Fruit fly (Drosophila melanogaster) whole organism, embryonic: ENCODE data around the gene CG12012.

Source experiments
- Ada2b ChIP-seq: fragments of 200-800 bp; sonication (Bioruptor generic); IDR thresholded peaks from 2 replicates; pipeline ENCODE4 v1.3.6; 2022; ENCODE audit warnings: missing biosample characterization, missing genetic modification characterization
- Asciz ChIP-seq: fragments of 200-800 bp; sonication (Bioruptor generic); optimal IDR thresholded peaks from 2 replicates; lab custom pipeline; 2017; ENCODE audit warnings: missing biosample characterization, mild to moderate bottlenecking, missing genetic modification characterization, missing genetic modification reagents
- C15 ChIP-seq: fragments of 200-800 bp; sonication (Bioruptor generic); IDR thresholded peaks from 3 replicates; pipeline ENCODE4 v1.3.6; 2022; ENCODE audit warnings: missing biosample characterization, missing genetic modification characterization
- CG14710 ChIP-seq: fragments of 200-800 bp; sonication (Bioruptor generic); optimal IDR thresholded peaks from 3 replicates; lab custom pipeline; 2019; ENCODE audit warnings: missing biosample characterization, mild to moderate bottlenecking, missing genetic modification characterization, moderate library complexity
- CG15514 ChIP-seq: fragments of 200-800 bp; sonication (Bioruptor generic); optimal IDR thresholded peaks from 3 replicates; lab custom pipeline; 2017; ENCODE audit warnings: missing biosample characterization, missing genetic modification characterization, mild to moderate bottlenecking, moderate library complexity, missing genetic modification reagents
- CG17186 ChIP-seq: fragments of 200-800 bp; sonication (Bioruptor generic); optimal IDR thresholded peaks from 3 replicates; lab custom pipeline; 2017; ENCODE audit warnings: missing biosample characterization, missing genetic modification reagents, missing genetic modification characterization
- CG17361 ChIP-seq: fragments of 200-800 bp; sonication (Bioruptor generic); IDR thresholded peaks from 3 replicates; pipeline ENCODE4 v1.3.6; 2022; ENCODE audit warnings: missing biosample characterization, missing genetic modification characterization
- CG17568 ChIP-seq: fragments of 200-800 bp; sonication (Bioruptor generic); optimal IDR thresholded peaks from 2 replicates; lab custom pipeline; 2018; ENCODE audit warnings: missing biosample characterization, mild to moderate bottlenecking, missing genetic modification characterization, moderate library complexity
- CG18262 ChIP-seq: fragments of 200-800 bp; optimal IDR thresholded peaks from 3 replicates; lab custom pipeline; 2019; ENCODE audit warnings: missing biosample characterization, mild to moderate bottlenecking, missing genetic modification characterization, moderate library complexity
- CG18619 ChIP-seq: fragments of 200-800 bp; sonication (Bioruptor generic); optimal IDR thresholded peaks from 3 replicates; lab custom pipeline; 2017; ENCODE audit warnings: missing biosample characterization, mild to moderate bottlenecking, missing genetic modification characterization
- CG32772 ChIP-seq: fragments of 200-800 bp; sonication (Bioruptor generic); IDR thresholded peaks from 2 replicates; pipeline ENCODE4 v1.3.6; 2022; ENCODE audit warnings: missing biosample characterization, missing genetic modification characterization
- CG33213 ChIP-seq: fragments of 200-800 bp; sonication (Bioruptor generic); optimal IDR thresholded peaks from 3 replicates; lab custom pipeline; 2016; ENCODE audit warnings: missing biosample characterization, missing genetic modification characterization
- CG34376 ChIP-seq: fragments of 200-800 bp; sonication (Bioruptor generic); optimal IDR thresholded peaks from 2 replicates; lab custom pipeline; 2018; ENCODE audit warnings: missing biosample characterization, mild to moderate bottlenecking, missing genetic modification characterization
- CG34422 ChIP-seq: fragments of 200-800 bp; sonication (Bioruptor generic); IDR thresholded peaks from 3 replicates; pipeline ENCODE4 v1.3.6; 2022; ENCODE audit warnings: missing biosample characterization, missing genetic modification characterization
- CG3726 ChIP-seq: fragments of 200-800 bp; sonication (Bioruptor generic); IDR thresholded peaks from 3 replicates; pipeline ENCODE4, ENCODE4 v1.3.6; 2022; ENCODE audit warnings: missing biosample characterization, missing genetic modification characterization
- CG4424 ChIP-seq: fragments of 200-800 bp; sonication (Bioruptor generic); optimal IDR thresholded peaks from 3 replicates; lab custom pipeline; 2016; ENCODE audit warnings: missing biosample characterization, missing genetic modification characterization
- CG6765 ChIP-seq: fragments of 200-800 bp; sonication (Bioruptor generic); optimal IDR thresholded peaks from 3 replicates; lab custom pipeline; 2017; ENCODE audit warnings: missing biosample characterization, mild to moderate bottlenecking, missing genetic modification characterization
- CG6791 ChIP-seq: fragments of 200-800 bp; sonication (Bioruptor generic); IDR thresholded peaks from 3 replicates; pipeline ENCODE4 v1.3.6; 2022; ENCODE audit warnings: missing biosample characterization, missing genetic modification characterization; ENCODE audit not compliant: partially characterized antibody
- CG7271 ChIP-seq: fragments of 200-800 bp; sonication (Bioruptor generic); optimal IDR thresholded peaks from 2 replicates; lab custom pipeline; 2018; ENCODE audit warnings: missing biosample characterization, mild to moderate bottlenecking, missing genetic modification characterization, moderate library complexity
- CG8478 ChIP-seq: fragments of >200 bp; optimal IDR thresholded peaks from 2 replicates; lab custom pipeline; 2018
- CrebB ChIP-seq: fragments of 200-800 bp; sonication (Bioruptor generic); optimal IDR thresholded peaks from 3 replicates; lab custom pipeline; 2018; ENCODE audit warnings: missing biosample characterization, mild to moderate bottlenecking, missing genetic modification characterization
- Fer3 ChIP-seq: fragments of 200-800 bp; sonication (Bioruptor generic); optimal IDR thresholded peaks from 2 replicates; lab custom pipeline; 2018; ENCODE audit warnings: missing biosample characterization, mild to moderate bottlenecking, missing genetic modification characterization, moderate library complexity
- GATAe ChIP-seq: fragments of 200-800 bp; sonication (Bioruptor generic); conservative IDR thresholded peaks from 2 replicates; pipeline ENCODE4 v1.3.6; 2022; ENCODE audit warnings: missing biosample characterization, missing genetic modification characterization
- Hr39 ChIP-seq: fragments of >200 bp; optimal IDR thresholded peaks from 2 replicates; lab custom pipeline; 2017
- Neu2 ChIP-seq: fragments of 200-800 bp; sonication (Bioruptor generic); optimal IDR thresholded peaks from 3 replicates; lab custom pipeline; 2016; ENCODE audit warnings: missing biosample characterization, missing genetic modification characterization, borderline replicate concordance
- Six4 ChIP-seq: fragments of 200-800 bp; sonication (Bioruptor generic); optimal IDR thresholded peaks from 2 replicates; lab custom pipeline; 2016; ENCODE audit warnings: missing biosample characterization, missing genetic modification characterization
- Xrp1 ChIP-seq: fragments of 200-800 bp; sonication (Bioruptor generic); IDR thresholded peaks from 2 replicates; pipeline ENCODE4 v1.3.6; 2022; ENCODE audit warnings: missing biosample characterization, missing genetic modification characterization
- al ChIP-seq: fragments of 200-800 bp; sonication (Bioruptor generic); IDR thresholded peaks from 2 replicates; pipeline ENCODE4 v1.3.6; 2022; ENCODE audit warnings: missing biosample characterization, missing genetic modification characterization
- cad ChIP-seq: fragments of >200 bp; optimal IDR thresholded peaks from 2 replicates; lab custom pipeline; 2017; ENCODE audit warnings: missing biosample characterization, missing genetic modification characterization
- caup ChIP-seq: fragments of 200-800 bp; sonication (Bioruptor generic); optimal IDR thresholded peaks from 3 replicates; lab custom pipeline; 2017; ENCODE audit warnings: missing biosample characterization, mild to moderate bottlenecking, missing genetic modification characterization, moderate library complexity; ENCODE audit not compliant: severe bottlenecking
- cg ChIP-seq: fragments of 200-800 bp; sonication (Bioruptor generic); optimal IDR thresholded peaks from 3 replicates; lab custom pipeline; 2019; ENCODE audit warnings: missing biosample characterization, mild to moderate bottlenecking, missing genetic modification characterization, moderate library complexity
- chif ChIP-seq, 2 experiments: fragments of 200-800 bp; sonication (Bioruptor generic); optimal IDR thresholded peaks; 3 replicates each; lab custom pipeline; 2016; ENCODE audit warnings: missing biosample characterization in 2 of 2, missing genetic modification characterization in 2 of 2
- chm ChIP-seq: fragments of 200-800 bp; sonication (Bioruptor generic); IDR thresholded peaks from 2 replicates; pipeline ENCODE4 v1.3.6; 2022; ENCODE audit warnings: missing biosample characterization, missing genetic modification characterization
- croc ChIP-seq: fragments of 200-800 bp; sonication (Bioruptor generic); conservative IDR thresholded peaks from 3 replicates; pipeline ENCODE4 v1.3.6; 2022; ENCODE audit warnings: missing biosample characterization, missing genetic modification characterization
- danr ChIP-seq: fragments of 200-800 bp; sonication (Bioruptor generic); IDR thresholded peaks from 2 replicates; pipeline ENCODE4 v1.3.6; 2022; ENCODE audit warnings: missing biosample characterization, missing genetic modification characterization
- emc ChIP-seq: fragments of 200-800 bp; sonication (Bioruptor generic); optimal IDR thresholded peaks from 2 replicates; lab custom pipeline; 2016; ENCODE audit warnings: missing biosample characterization, missing genetic modification characterization
- h ChIP-seq: fragments of >200 bp; optimal IDR thresholded peaks from 2 replicates; lab custom pipeline; 2017
- hb ChIP-seq: fragments of 200-800 bp; sonication (Bioruptor generic); IDR thresholded peaks from 3 replicates; pipeline ENCODE4 v1.3.6; 2022; ENCODE audit warnings: missing biosample characterization, missing genetic modification characterization; ENCODE audit not compliant: partially characterized antibody
- hkb ChIP-seq, 2 experiments: fragments of 200-800 bp in 1 of 2; fragments of >200 bp in 1 of 2; sonication (Bioruptor generic) in 1 of 2; IDR thresholded peaks in 1 of 2; optimal IDR thresholded peaks in 1 of 2; 2 replicates each; pipeline versions ENCODE4 v1.3.6 to Lab custom; 2017 to 2022; ENCODE audit warnings: missing biosample characterization in 1 of 2, missing genetic modification characterization in 1 of 2
- jumu ChIP-seq: fragments of 200-800 bp; sonication (Bioruptor generic); optimal IDR thresholded peaks from 3 replicates; lab custom pipeline; 2016; ENCODE audit warnings: missing biosample characterization, missing genetic modification characterization
- lola ChIP-seq, 3 experiments: fragments of >200 bp in 2 of 3; fragments of 200-800 bp in 1 of 3; sonication (Bioruptor generic) in 1 of 3; optimal IDR thresholded peaks; 2 replicates each; lab custom pipeline; 2017 to 2019; ENCODE audit warnings: missing biosample characterization in 3 of 3, missing genetic modification characterization in 3 of 3, mild to moderate bottlenecking in 1 of 3, moderate library complexity in 1 of 3
- lov ChIP-seq, 2 experiments: fragments of 200-800 bp in 1 of 2; fragments of >200 bp in 1 of 2; sonication (Bioruptor generic) in 1 of 2; IDR thresholded peaks in 1 of 2; optimal IDR thresholded peaks in 1 of 2; 2 replicates in 1 of 2; 3 replicates in 1 of 2; pipeline versions ENCODE4 v1.3.6 to Lab custom; 2017 to 2022; ENCODE audit warnings: missing biosample characterization in 1 of 2, missing genetic modification characterization in 1 of 2
- maf-S ChIP-seq: fragments of 200-800 bp; sonication (Bioruptor generic); optimal IDR thresholded peaks from 2 replicates; lab custom pipeline; 2016; ENCODE audit warnings: missing biosample characterization, missing genetic modification characterization
- onecut ChIP-seq: fragments of 200-800 bp; sonication (Bioruptor generic); IDR thresholded peaks from 2 replicates; pipeline ENCODE4 v1.3.6; 2022; ENCODE audit warnings: missing biosample characterization, missing genetic modification characterization
- org-1 ChIP-seq: fragments of 200-800 bp; sonication (Bioruptor generic); optimal IDR thresholded peaks from 2 replicates; lab custom pipeline; 2017; ENCODE audit warnings: missing biosample characterization, missing genetic modification characterization
- pfk ChIP-seq: fragments of 200-800 bp; sonication (Bioruptor generic); optimal IDR thresholded peaks from 2 replicates; lab custom pipeline; 2018; ENCODE audit warnings: missing biosample characterization, mild to moderate bottlenecking, missing genetic modification characterization, moderate library complexity
- psq ChIP-seq: fragments of 200-800 bp; sonication (Bioruptor generic); optimal IDR thresholded peaks from 2 replicates; lab custom pipeline; 2017; ENCODE audit warnings: missing biosample characterization, missing genetic modification characterization
- sna ChIP-seq: fragments of 200-800 bp; sonication (Bioruptor generic); IDR thresholded peaks from 2 replicates; pipeline ENCODE4 v1.3.6; 2022; ENCODE audit warnings: missing biosample characterization, missing genetic modification characterization; ENCODE audit not compliant: partially characterized antibody
- zen2 ChIP-seq: fragments of 200-800 bp; sonication (Bioruptor generic); IDR thresholded peaks from 3 replicates; pipeline ENCODE4 v1.3.6; 2022; ENCODE audit warnings: missing biosample characterization, missing genetic modification characterization; ENCODE audit not compliant: partially characterized antibody

The CG12012 gene

DNA sequence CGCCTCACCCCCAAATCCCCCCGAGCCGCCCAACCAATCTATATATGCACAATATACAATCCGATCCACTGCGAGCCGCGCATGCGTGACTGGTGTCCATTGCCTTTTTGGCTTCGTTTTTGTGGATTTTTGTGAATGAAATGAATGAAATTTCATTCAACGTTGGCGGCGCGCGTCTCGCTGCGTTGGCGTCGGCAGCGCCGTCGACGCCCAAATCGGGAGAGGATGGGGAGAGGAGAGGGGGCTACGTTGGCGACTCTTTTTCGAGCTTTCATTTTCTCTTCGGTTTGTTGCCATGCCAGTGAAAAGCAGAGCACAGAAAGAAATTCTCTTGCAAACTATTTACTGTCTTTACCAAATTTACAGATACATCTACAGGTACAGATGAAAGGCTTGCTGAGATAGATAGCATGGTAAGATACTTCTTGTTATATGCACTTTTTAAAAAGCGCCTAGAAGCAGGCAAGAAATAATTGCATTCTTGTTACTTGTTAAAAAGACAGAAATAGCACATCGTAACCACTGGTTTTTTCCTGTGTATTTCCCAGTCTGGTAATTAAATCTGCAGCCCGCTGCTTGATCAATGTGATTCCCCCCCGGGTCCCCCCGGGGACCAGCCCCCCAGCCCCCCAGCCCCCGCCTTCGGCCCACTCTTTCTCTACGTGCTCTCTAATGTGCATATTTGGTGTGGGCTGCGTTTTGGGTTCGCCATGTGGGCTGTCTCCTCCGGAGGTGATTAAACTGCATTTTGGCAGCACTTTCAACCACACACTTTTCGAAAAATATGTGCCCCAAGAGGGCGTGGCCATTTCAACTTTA, 3.9 kb downstream of the CG12012 start (continued):
- TF ChIP-seq lov (optimal IDR thresholded peaks at IDR 0.05; lab: Kevin White, UChicago) (no peak), lov (GFP tag; IDR thresholded peaks at IDR 0.05; lab: Robert Waterston, UW) (no peak), Ada2b (no peak), emc (GFP tag; lab: Kevin White, UChicago) (no peak), CG14710 (tag; lab: Kevin White, UChicago) (peak; percentile 46), zen2 (GFP tag; lab: Robert Waterston, UW) (no peak), Six4 (GFP tag; lab: Kevin White, UChicago) (no peak), danr (GFP tag; lab: Robert Waterston, UW) (no peak), croc (GFP tag; lab: Robert Waterston, UW) (no peak; the same call in 2 of the 3 replicates), GATAe (GFP tag; lab: Robert Waterston, UW) (no peak), C15 (GFP tag; lab: Robert Waterston, UW) (no peak), CG3726 (GFP tag; lab: Robert Waterston, UW) (no peak), maf-S (GFP tag; lab: Kevin White, UChicago) (no peak), lola (GFP tag; optimal IDR thresholded peaks at IDR 0.05; lab: Kevin White, UChicago) (peak in 1 of 3 experiments; percentile 41), Neu2 (GFP tag; lab: Kevin White, UChicago) (no peak), chm (GFP tag; lab: Robert Waterston, UW) (no peak), CG15514 (GFP tag; lab: Kevin White, UChicago) (no peak), CG4424 (GFP tag; lab: Kevin White, UChicago) (peak; percentile 52), cg (GFP tag; lab: Kevin White, UChicago) (no peak), Xrp1 (GFP tag; lab: Robert Waterston, UW) (peak; percentile 54; the same call in 1 of the 2 replicates), CG6765 (GFP tag; lab: Kevin White, UChicago) (no peak), sna (GFP tag; lab: Robert Waterston, UW) (no peak), org-1 (GFP tag; lab: Kevin White, UChicago) (peak; percentile 19), caup (GFP tag; lab: Kevin White, UChicago) (no peak), CG32772 (GFP tag; lab: Robert Waterston, UW) (no peak), CrebB (tag; lab: Kevin White, UChicago) (no peak), CG33213 (GFP tag; lab: Kevin White, UChicago) (no peak), cad (GFP tag; lab: Kevin White, UChicago) (no peak), CG17186 (GFP tag; lab: Kevin White, UChicago) (no peak), CG6791 (GFP tag; lab: Robert Waterston, UW) (no peak), psq (no peak), jumu (no peak), pfk (GFP tag; lab: Kevin White, UChicago) (no peak), hb (GFP tag; lab: Robert Waterston, UW) (no peak), Asciz (GFP tag; lab: Kevin White, UChicago) (peak; percentile 62), CG18262 (tag; lab: Kevin White, UChicago) (peak; percentile 76), CG34422 (GFP tag; lab: Robert Waterston, UW) (no peak), CG34376 (GFP tag; lab: Kevin White, UChicago) (no peak), onecut (GFP tag; lab: Robert Waterston, UW) (peak; percentile 40; the same call in 1 of the 2 replicates), CG7271 (no peak), CG17361 (GFP tag; lab: Robert Waterston, UW) (peak; percentile 69), Hr39 (lab: Kevin White, UChicago) (no peak), chif (GFP tag; optimal IDR thresholded peaks at IDR 0.05; lab: Kevin White, UChicago) (peak in 1 of 2 experiments; percentile 38), al (no peak), CG17568 (GFP tag; lab: Kevin White, UChicago) (no peak), CG18619 (GFP tag; lab: Kevin White, UChicago) (no peak), Fer3 (tag; lab: Kevin White, UChicago) (no peak), CG8478 (lab: Kevin White, UChicago) (no peak), h (lab: Kevin White, UChicago) (no peak), hkb (optimal IDR thresholded peaks at IDR 0.05; lab: Kevin White, UChicago) (no peak), hkb (GFP tag; IDR thresholded peaks at IDR 0.05; lab: Robert Waterston, UW) (no peak)
